Fruit fly (Drosophila melanogaster) whole organism, prepupa: ENCODE results near the gene CG14401.

Source experiments
- CG10631 ChIP-seq: fragments of 200-800 bp; sonication (Bioruptor generic); optimal IDR thresholded peaks from 2 replicates; lab custom pipeline; 2016; ENCODE audit warnings: missing biosample characterization, missing genetic modification characterization
- CG10669 ChIP-seq: fragments of 200-800 bp; sonication (Bioruptor generic); optimal IDR thresholded peaks from 3 replicates; lab custom pipeline; 2018; ENCODE audit warnings: missing biosample characterization, mild to moderate bottlenecking, missing genetic modification characterization, moderate library complexity
- CG11294 ChIP-seq: fragments of 200-800 bp; sonication (Bioruptor generic); IDR thresholded peaks from 2 replicates; pipeline ENCODE4 v1.3.6; 2022; ENCODE audit warnings: missing biosample characterization, missing genetic modification characterization
- CG11762 ChIP-seq: fragments of 200-800 bp; sonication (Bioruptor generic); optimal IDR thresholded peaks from 3 replicates; lab custom pipeline; 2016; ENCODE audit warnings: missing biosample characterization, missing genetic modification characterization; ENCODE audit not compliant: insufficient read depth
- CG11902 ChIP-seq: fragments of 200-800 bp; sonication (Bioruptor generic); optimal IDR thresholded peaks from 3 replicates; lab custom pipeline; 2016; ENCODE audit warnings: missing biosample characterization, missing genetic modification characterization
- CG15336 ChIP-seq: fragments of 200-800 bp; sonication (Bioruptor generic); IDR thresholded peaks from 2 replicates; pipeline ENCODE4 v1.3.6; 2022; ENCODE audit warnings: missing biosample characterization, missing genetic modification characterization
- CG31627 ChIP-seq: fragments of 200-800 bp; sonication (Bioruptor generic); optimal IDR thresholded peaks from 3 replicates; lab custom pipeline; 2016; ENCODE audit warnings: missing biosample characterization, missing genetic modification characterization
- CG34406 ChIP-seq: fragments of 200-800 bp; sonication (Bioruptor generic); optimal IDR thresholded peaks from 3 replicates; lab custom pipeline; 2016; ENCODE audit warnings: missing biosample characterization, missing genetic modification characterization
- CG3919 ChIP-seq: fragments of 200-800 bp; sonication (Bioruptor generic); optimal IDR thresholded peaks from 3 replicates; lab custom pipeline; 2016; ENCODE audit warnings: missing biosample characterization, missing genetic modification characterization
- CG6276 ChIP-seq: fragments of 200-800 bp; sonication (Bioruptor generic); optimal IDR thresholded peaks from 2 replicates; lab custom pipeline; 2017; ENCODE audit warnings: missing biosample characterization, mild to moderate bottlenecking, missing genetic modification characterization
- CG6792 ChIP-seq: fragments of 200-800 bp; sonication (Bioruptor generic); optimal IDR thresholded peaks from 3 replicates; lab custom pipeline; 2016; ENCODE audit warnings: missing biosample characterization, missing genetic modification characterization
- CG6854 ChIP-seq: fragments of 200-800 bp; sonication (Bioruptor generic); optimal IDR thresholded peaks from 2 replicates; lab custom pipeline; 2017; ENCODE audit warnings: missing biosample characterization, mild to moderate bottlenecking, missing genetic modification characterization
- CG7368 ChIP-seq: fragments of 200-800 bp; sonication (Bioruptor generic); optimal IDR thresholded peaks from 3 replicates; lab custom pipeline; 2016; ENCODE audit warnings: missing biosample characterization, missing genetic modification characterization
- CG8319 ChIP-seq: fragments of 200-800 bp; sonication (Bioruptor generic); optimal IDR thresholded peaks from 3 replicates; lab custom pipeline; 2016; ENCODE audit warnings: missing biosample characterization, missing genetic modification characterization
- CG8632 ChIP-seq: fragments of 200-800 bp; sonication (Bioruptor generic); optimal IDR thresholded peaks from 3 replicates; lab custom pipeline; 2016; ENCODE audit warnings: missing biosample characterization, missing genetic modification characterization
- CG9139 ChIP-seq: fragments of 200-800 bp; sonication (Bioruptor generic); optimal IDR thresholded peaks from 3 replicates; lab custom pipeline; 2017; ENCODE audit warnings: missing biosample characterization, mild to moderate bottlenecking, missing genetic modification characterization
- Eip75B ChIP-seq: fragments of 200-800 bp; sonication (Bioruptor generic); optimal IDR thresholded peaks from 3 replicates; lab custom pipeline; 2016; ENCODE audit warnings: missing biosample characterization, missing genetic modification characterization
- Eip78C ChIP-seq: fragments of 200-800 bp; sonication (Bioruptor generic); peaks from one replicate; lab custom pipeline; 2016; ENCODE audit warnings: missing biosample characterization, missing genetic modification characterization
- Eip93F ChIP-seq: fragments of 200-800 bp; sonication (Bioruptor generic); optimal IDR thresholded peaks from 2 replicates; lab custom pipeline; 2016; ENCODE audit warnings: missing biosample characterization, mild to moderate bottlenecking, missing genetic modification characterization
- Ets96B ChIP-seq: fragments of 200-800 bp; optimal IDR thresholded peaks from 2 replicates; lab custom pipeline; 2019; ENCODE audit warnings: missing biosample characterization, mild to moderate bottlenecking, missing genetic modification characterization, moderate library complexity
- Met ChIP-seq: fragments of 200-800 bp; sonication (Bioruptor generic); optimal IDR thresholded peaks from 3 replicates; lab custom pipeline; 2016; ENCODE audit warnings: missing biosample characterization, missing genetic modification characterization
- Sox102F ChIP-seq: fragments of 200-800 bp; sonication (Bioruptor generic); optimal IDR thresholded peaks from 2 replicates; lab custom pipeline; 2016; ENCODE audit warnings: missing biosample characterization, mild to moderate bottlenecking, missing genetic modification characterization
- Sox14 ChIP-seq: fragments of 200-800 bp; sonication (Bioruptor generic); optimal IDR thresholded peaks from 3 replicates; lab custom pipeline; 2016; ENCODE audit warnings: missing biosample characterization, missing genetic modification characterization
- Sox15 ChIP-seq: fragments of 200-800 bp; sonication (Bioruptor generic); optimal IDR thresholded peaks from 3 replicates; lab custom pipeline; 2016; ENCODE audit warnings: missing biosample characterization, missing genetic modification characterization
- achi ChIP-seq: fragments of 200-800 bp; sonication (Bioruptor generic); optimal IDR thresholded peaks from 3 replicates; lab custom pipeline; 2016; ENCODE audit warnings: missing biosample characterization, missing genetic modification characterization
- cyc ChIP-seq: fragments of 200-800 bp; sonication (Bioruptor generic); optimal IDR thresholded peaks from 3 replicates; lab custom pipeline; 2016; ENCODE audit warnings: missing biosample characterization, missing genetic modification characterization
- dac ChIP-seq: fragments of 200-800 bp; sonication (Bioruptor generic); optimal IDR thresholded peaks from 2 replicates; lab custom pipeline; 2017; ENCODE audit warnings: missing biosample characterization, mild to moderate bottlenecking, missing genetic modification characterization
- dsx ChIP-seq: fragments of 200-800 bp; optimal IDR thresholded peaks from 3 replicates; lab custom pipeline; 2019; ENCODE audit warnings: missing biosample characterization, mild to moderate bottlenecking, missing genetic modification characterization, moderate library complexity; ENCODE audit not compliant: poor library complexity, severe bottlenecking
- eg ChIP-seq: fragments of 200-800 bp; sonication (Bioruptor generic); IDR thresholded peaks from 3 replicates; pipeline ENCODE4 v1.3.6; 2022; ENCODE audit warnings: missing biosample characterization, missing genetic modification characterization
- esn ChIP-seq: fragments of 200-800 bp; sonication (Bioruptor generic); optimal IDR thresholded peaks from 2 replicates; lab custom pipeline; 2016; ENCODE audit warnings: missing biosample characterization, mild to moderate bottlenecking, missing genetic modification characterization, moderate library complexity
- fkh ChIP-seq: fragments of 200-800 bp; sonication (Bioruptor generic); optimal IDR thresholded peaks from 3 replicates; lab custom pipeline; 2017; ENCODE audit warnings: missing biosample characterization, mild to moderate bottlenecking, missing genetic modification characterization, moderate library complexity
- net ChIP-seq: fragments of 200-800 bp; sonication (Bioruptor generic); optimal IDR thresholded peaks from 3 replicates; lab custom pipeline; 2016; ENCODE audit warnings: missing biosample characterization, missing genetic modification characterization
- spab ChIP-seq: fragments of 200-800 bp; sonication (Bioruptor generic); optimal IDR thresholded peaks from 2 replicates; lab custom pipeline; 2017; ENCODE audit warnings: missing biosample characterization, mild to moderate bottlenecking, missing genetic modification characterization, missing genetic modification reagents
- ss ChIP-seq, 2 experiments: fragments of 200-800 bp; sonication (Bioruptor generic); optimal IDR thresholded peaks; 2 replicates in 1 of 2; 3 replicates in 1 of 2; lab custom pipeline; 2017 to 2018; ENCODE audit warnings: mild to moderate bottlenecking in 2 of 2, missing biosample characterization in 2 of 2, missing genetic modification characterization in 2 of 2, moderate library complexity in 1 of 2
- svp ChIP-seq: fragments of 200-800 bp; sonication (Bioruptor generic); peaks from one replicate; lab custom pipeline; 2016; ENCODE audit warnings: missing biosample characterization, missing genetic modification characterization
- topi ChIP-seq: fragments of 200-800 bp; sonication (Bioruptor generic); optimal IDR thresholded peaks from 3 replicates; lab custom pipeline; 2016; ENCODE audit warnings: missing biosample characterization, missing genetic modification characterization
- vri ChIP-seq: fragments of 200-800 bp; sonication (Bioruptor generic); optimal IDR thresholded peaks from 3 replicates; lab custom pipeline; 2016; ENCODE audit warnings: missing biosample characterization, mild to moderate bottlenecking, missing genetic modification characterization

CG14401 gene

dm6 chr2L:20896681-20897341 is 27.2 kb downstream of the CG14401 start:
- TF ChIP-seq dsx (GFP tag; lab: Kevin White, UChicago) (no peak), CG10631 (GFP tag; lab: Kevin White, UChicago) (no peak), topi (GFP tag; lab: Kevin White, UChicago) (no peak), Sox14 (GFP tag; lab: Kevin White, UChicago) (no peak), CG6276 (GFP tag; lab: Kevin White, UChicago) (no peak), Eip75B (GFP tag; lab: Kevin White, UChicago) (no peak), Eip93F (GFP tag; lab: Kevin White, UChicago) (no peak), CG11294 (GFP tag; lab: Robert Waterston, UW) (no peak), cyc (GFP tag; lab: Kevin White, UChicago) (no peak), CG15336 (no peak), Eip78C (GFP tag; lab: Kevin White, UChicago) (peak; percentile 13), net (GFP tag; lab: Kevin White, UChicago) (no peak), fkh (GFP tag; lab: Kevin White, UChicago) (peak; percentile 76)

- TF ChIP-seq CG31627 (no peak), Met (GFP tag; lab: Kevin White, UChicago) (no peak), CG9139 (GFP tag; lab: Kevin White, UChicago) (no peak), Eip93F (GFP tag; lab: Kevin White, UChicago) (no peak), achi (GFP tag; lab: Kevin White, UChicago) (no peak), Eip75B (GFP tag; lab: Kevin White, UChicago) (no peak), Sox15 (GFP tag; lab: Kevin White, UChicago) (no peak), vri (no peak)
Observed at dm6 chr2L:20898478-20899075, 28.9 kb downstream of the CG14401 start.

- no peak for TF ChIP-seq Eip75B (GFP tag; lab: Kevin White, UChicago)
- TF ChIP-seq CG3919 (GFP tag; lab: Kevin White, UChicago): no peak
- no peak for TF ChIP-seq CG6792 (GFP tag; lab: Kevin White, UChicago)
- no peak for TF ChIP-seq Eip78C (GFP tag; lab: Kevin White, UChicago)
- no peak for TF ChIP-seq esn (GFP tag; lab: Kevin White, UChicago)
- TF ChIP-seq CG11762 (GFP tag; lab: Kevin White, UChicago): no peak
- no peak for TF ChIP-seq Ets96B
- TF ChIP-seq Sox15 (GFP tag; lab: Kevin White, UChicago): no peak
- TF ChIP-seq eg: no peak
- TF ChIP-seq CG8632 (GFP tag; lab: Kevin White, UChicago): no peak
- TF ChIP-seq cyc (GFP tag; lab: Kevin White, UChicago): no peak
- TF ChIP-seq dac (GFP tag; lab: Kevin White, UChicago): no peak
- TF ChIP-seq vri: no peak
- TF ChIP-seq Sox102F: no peak
- no peak for TF ChIP-seq fkh (GFP tag; lab: Kevin White, UChicago)
- no peak for TF ChIP-seq spab
- TF ChIP-seq achi (GFP tag; lab: Kevin White, UChicago): no peak
- no peak for TF ChIP-seq svp
- TF ChIP-seq CG31627: no peak
- no peak for TF ChIP-seq topi (GFP tag; lab: Kevin White, UChicago)
Observed at dm6 chr2L:20904327-20904726, 34.7 kb downstream of the CG14401 start.

dm6 chr2L:20905025-20905424 is 35.4 kb downstream of the CG14401 start:
- no peak for TF ChIP-seq CG34406 (GFP tag; lab: Kevin White, UChicago)
- no peak for TF ChIP-seq achi (GFP tag; lab: Kevin White, UChicago)
- TF ChIP-seq CG7368 (GFP tag; lab: Kevin White, UChicago): no peak
- TF ChIP-seq CG6854 (GFP tag; lab: Kevin White, UChicago): no peak
- TF ChIP-seq topi (GFP tag; lab: Kevin White, UChicago): no peak
- no peak for TF ChIP-seq fkh (GFP tag; lab: Kevin White, UChicago)
- no peak for TF ChIP-seq CG8632 (GFP tag; lab: Kevin White, UChicago)
- no peak for TF ChIP-seq Met (GFP tag; lab: Kevin White, UChicago)
- TF ChIP-seq CG11902 (GFP tag; lab: Kevin White, UChicago): no peak
- TF ChIP-seq cyc (GFP tag; lab: Kevin White, UChicago): no peak
- TF ChIP-seq CG8319 (GFP tag; lab: Kevin White, UChicago): no peak
- TF ChIP-seq ss (GFP tag; optimal IDR thresholded peaks at IDR 0.05; lab: Kevin White, UChicago): no peak
- no peak for TF ChIP-seq CG10669 (GFP tag; lab: Kevin White, UChicago)
- no peak for TF ChIP-seq net (GFP tag; lab: Kevin White, UChicago)
